Worm (Caenorhabditis elegans): ENCODE measurements around the gene F56D2.2.

DNA sequence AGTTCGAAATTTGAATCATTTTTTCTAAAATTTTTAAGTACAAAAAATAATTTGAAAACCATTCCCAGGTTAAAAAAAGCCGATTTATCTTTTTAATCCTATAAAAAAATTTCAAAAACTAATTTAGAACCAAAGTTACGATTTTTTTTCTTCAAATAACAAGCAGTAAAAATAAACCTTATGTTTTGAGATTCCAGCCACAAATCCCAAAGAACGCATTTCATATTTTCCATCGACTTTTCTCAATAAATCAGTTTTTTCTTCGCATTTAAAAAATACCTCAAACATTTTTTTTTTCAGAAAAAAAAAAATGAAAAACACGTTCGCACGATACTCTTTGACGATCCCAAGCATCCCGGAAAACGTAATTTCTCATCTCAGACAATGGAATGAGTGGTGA, 48.1 kb downstream of the F56D2.2 start, which contains the start of gene ckk-1:
- TF ChIP-seq klf-2 (GFP tag; conservative IDR thresholded peaks at IDR 0.05) (no peak), flt-1 (GFP tag; IDR thresholded peaks at IDR 0.05) (no peak), ztf-23 (GFP tag; IDR thresholded peaks at IDR 0.05) (no peak), ref-1 (GFP tag; conservative IDR thresholded peaks at IDR 0.05) (no peak), cog-1 (tag; optimal IDR thresholded peaks at IDR 0.05) (no peak)

Measured in whole organism, midembryonic.